Worm (Caenorhabditis elegans): ENCODE measurements around the gene C04C11.1.
A peak's percentile ranks its signal among the peaks of the same experiment; 100 is the strongest.

The C04C11.1 gene

DNA sequence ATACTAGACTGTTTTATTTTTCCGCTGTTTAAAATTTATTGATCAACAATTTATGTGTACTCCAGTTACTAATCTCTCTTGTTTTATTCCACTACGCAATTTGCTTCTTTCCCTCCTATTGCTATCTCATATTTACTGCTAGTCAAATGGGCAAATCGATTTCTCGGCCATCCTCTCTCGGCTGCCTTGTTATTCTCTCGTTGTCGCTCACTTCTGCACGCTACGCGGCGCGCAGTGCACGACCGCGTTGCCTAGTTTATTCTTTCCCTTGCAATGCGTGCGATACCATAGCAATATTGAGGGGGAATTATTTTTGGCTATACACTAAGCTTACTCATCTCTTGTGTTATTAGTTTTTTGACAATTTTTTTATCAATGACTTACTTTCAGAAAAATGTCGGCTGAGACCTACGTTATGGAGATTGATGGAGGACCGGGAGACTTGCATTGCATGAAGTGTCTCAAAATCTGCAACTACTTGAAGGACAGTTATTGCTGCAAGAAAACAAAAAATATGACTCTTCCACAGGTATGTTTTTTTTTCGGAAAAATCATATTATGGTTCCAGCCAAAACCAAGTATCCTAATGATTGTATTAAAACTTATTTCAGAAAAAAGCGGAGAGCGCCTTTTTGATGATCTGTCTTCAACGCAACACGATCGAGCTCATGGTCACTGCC, 42.8 kb upstream of the C04C11.1 start, which contains the start of gene F48F7.6 (continued):
- TF ChIP-seq ztf-4 (tag; optimal IDR thresholded peaks at IDR 0.05) (peak; percentile 8), crh-2 (tag; optimal IDR thresholded peaks at IDR 0.05) (peak; percentile 28)

DNA sequence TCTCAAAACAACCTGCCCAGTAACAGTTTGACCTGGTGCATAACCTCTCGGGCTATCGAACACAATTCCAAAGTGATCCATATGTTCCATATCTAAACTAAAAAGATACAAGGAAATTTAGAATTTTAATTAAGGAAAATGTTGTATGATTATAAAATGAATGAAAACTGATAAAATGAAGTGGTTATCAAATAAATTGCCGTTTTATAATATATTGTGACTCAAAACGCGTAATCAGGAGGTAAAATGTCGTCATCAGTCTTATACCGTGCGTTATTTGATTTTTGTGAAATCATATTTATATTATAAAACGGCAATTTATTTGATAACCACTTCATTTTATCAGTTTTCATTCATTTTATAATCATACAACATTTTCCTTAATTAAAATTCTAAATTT, 40.0 kb upstream of the C04C11.1 start, which contains the start of gene arrd-24:
TSS of gene arrd-24 (minus strand) at position 101 of the 400 bp plus-strand sequence.
- TF ChIP-seq fos-1 (tag; optimal IDR thresholded peaks at IDR 0.05): peak; percentile 12

DNA sequence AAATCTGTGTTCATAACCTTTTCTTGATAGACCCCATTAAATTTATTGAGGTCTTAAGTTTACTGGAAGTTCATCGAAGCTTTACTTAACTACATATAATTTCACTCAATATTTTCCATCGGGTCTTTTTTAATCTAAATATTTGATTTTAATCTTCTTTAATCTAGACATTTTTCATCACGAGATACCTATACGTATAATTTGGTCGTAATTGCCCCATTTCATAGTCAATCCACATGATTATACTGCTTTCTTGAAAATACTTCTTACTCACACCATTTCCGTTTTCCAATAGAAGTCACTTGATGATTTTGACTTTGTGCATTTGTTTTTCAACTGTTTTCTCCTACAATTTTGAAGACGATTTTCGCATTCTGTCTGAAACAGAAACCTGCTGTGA, 34.1 kb upstream of the C04C11.1 start, which contains the start of gene irld-24:
TSS of gene irld-24 (plus strand) at position 301 of the 400 bp plus-strand sequence.
- TF ChIP-seq unc-55 (GFP tag; optimal IDR thresholded peaks at IDR 0.05): no peak
- TF ChIP-seq fos-1 (tag; optimal IDR thresholded peaks at IDR 0.05): no peak
- TF ChIP-seq nhr-12 (tag; optimal IDR thresholded peaks at IDR 0.05): no peak
- TF ChIP-seq nhr-21 (tag; optimal IDR thresholded peaks at IDR 0.05): no peak
- TF ChIP-seq ZK546.5 (tag; optimal IDR thresholded peaks at IDR 0.05): no peak
- TF ChIP-seq nhr-237 (tag; optimal IDR thresholded peaks at IDR 0.05): no peak
- TF ChIP-seq ztf-1 (GFP tag; conservative IDR thresholded peaks at IDR 0.05): no peak
- no peak for TF ChIP-seq zag-1 (tag; optimal IDR thresholded peaks at IDR 0.05)
- TF ChIP-seq dmd-4 (tag; optimal IDR thresholded peaks at IDR 0.05): no peak
- TF ChIP-seq alr-1 (tag; optimal IDR thresholded peaks at IDR 0.05): no peak
- TF ChIP-seq sma-9 (GFP tag; optimal IDR thresholded peaks at IDR 0.05): no peak
- no peak for TF ChIP-seq sma-9 (tag; optimal IDR thresholded peaks at IDR 0.05)
- no peak for TF ChIP-seq elt-3 (tag; optimal IDR thresholded peaks at IDR 0.05)
- no peak for TF ChIP-seq lsy-2 (tag; optimal IDR thresholded peaks at IDR 0.05)

DNA sequence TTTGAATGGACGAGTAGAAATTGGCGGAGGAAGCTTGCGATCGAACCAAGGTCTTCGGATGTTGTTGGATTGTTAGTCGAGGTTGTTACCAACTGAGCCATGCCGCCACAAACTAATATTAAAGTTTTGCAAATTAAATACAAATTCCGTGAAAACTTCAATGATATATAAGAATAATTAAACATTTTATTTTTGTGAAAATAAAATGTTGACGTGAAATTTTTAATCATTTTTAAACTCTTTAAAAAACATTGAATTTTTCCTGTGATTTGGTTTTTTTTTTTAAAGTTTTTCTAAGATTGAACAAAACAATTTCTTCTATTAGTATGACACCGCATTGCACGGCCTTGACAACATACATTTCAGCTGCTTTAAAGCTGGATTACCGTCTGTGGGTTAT, 29.7 kb upstream of the C04C11.1 start, which contains the start of gene C31E10.11:
TSS of gene C31E10.11 (minus strand) at position 101 of the 400 bp plus-strand sequence.
- TF ChIP-seq unc-62 (GFP tag; optimal IDR thresholded peaks at IDR 0.05): no peak
- no peak for TF ChIP-seq nhr-77 (tag; optimal IDR thresholded peaks at IDR 0.05)
- no peak for TF ChIP-seq zag-1 (tag; optimal IDR thresholded peaks at IDR 0.05)
- no peak for TF ChIP-seq nhr-6 (tag; optimal IDR thresholded peaks at IDR 0.05)
- TF ChIP-seq unc-39 (tag; optimal IDR thresholded peaks at IDR 0.05): no peak
- no peak for TF ChIP-seq nhr-10 (tag; optimal IDR thresholded peaks at IDR 0.05)
- no peak for TF ChIP-seq ceh-82 (tag; optimal IDR thresholded peaks at IDR 0.05)
- TF ChIP-seq skn-1 (tag; optimal IDR thresholded peaks at IDR 0.05): no peak
- no peak for TF ChIP-seq ceh-16 (tag; optimal IDR thresholded peaks at IDR 0.05)
- no peak for TF ChIP-seq ZK546.5 (tag; optimal IDR thresholded peaks at IDR 0.05)
- no peak for TF ChIP-seq lsy-2 (tag; optimal IDR thresholded peaks at IDR 0.05)
- TF ChIP-seq elt-3 (tag; optimal IDR thresholded peaks at IDR 0.05): no peak

DNA sequence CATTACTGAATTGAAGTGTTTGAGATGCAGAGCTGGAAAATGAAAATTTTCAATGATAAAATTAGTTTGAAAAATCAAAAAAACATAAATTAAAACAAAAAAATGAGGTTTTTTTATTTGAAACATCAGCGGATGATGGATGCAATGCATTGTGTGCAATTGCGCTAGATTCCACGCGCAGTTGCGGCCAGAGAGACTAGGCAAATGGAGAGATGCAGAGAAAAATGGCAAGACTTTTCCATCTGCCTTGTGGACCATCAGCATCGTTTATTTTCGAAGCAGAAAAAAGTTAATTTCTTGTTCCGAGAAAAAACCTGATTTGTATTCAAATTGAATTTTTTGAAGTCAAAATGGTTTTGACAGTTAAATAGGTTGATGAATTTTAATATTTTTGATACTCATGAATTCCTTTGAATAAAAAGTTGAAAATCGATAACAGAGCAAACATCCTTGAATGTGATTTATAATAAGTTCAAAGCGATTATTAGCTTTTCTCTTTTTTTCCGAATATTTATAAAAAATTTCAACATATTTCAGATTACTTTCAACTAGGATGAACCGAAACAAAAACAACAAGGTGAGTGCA, 24.5 kb upstream of the C04C11.1 start, which contains the start of the genes C31E10.5 and C31E10.6:
TSS of gene C31E10.5 (minus strand) at position 32 of the 586 bp plus-strand sequence.
TSS of gene C31E10.6 (plus strand) at position 536 of the 586 bp plus-strand sequence.
- TF ChIP-seq ztf-1 (GFP tag; conservative IDR thresholded peaks at IDR 0.05) (no peak), C34F6.9 (tag; optimal IDR thresholded peaks at IDR 0.05) (peak; percentile 66), nhr-12 (tag; optimal IDR thresholded peaks at IDR 0.05) (no peak), ZK546.5 (tag; optimal IDR thresholded peaks at IDR 0.05) (no peak), R02D3.7 (tag; optimal IDR thresholded peaks at IDR 0.05) (no peak), lsy-2 (tag; optimal IDR thresholded peaks at IDR 0.05) (peak in 1 of 2 experiments; percentile 32), blmp-1 (tag; optimal IDR thresholded peaks at IDR 0.05; ENCODE audit: insufficient read depth) (no peak), egl-27 (tag; optimal IDR thresholded peaks at IDR 0.05) (no peak), lin-39 (tag; optimal IDR thresholded peaks at IDR 0.05) (no peak), aly-2 (tag; optimal IDR thresholded peaks at IDR 0.05) (no peak), Y55F3AM.14 (GFP tag; optimal IDR thresholded peaks at IDR 0.05) (no peak), elt-1 (tag; optimal IDR thresholded peaks at IDR 0.05) (no peak), gmeb-1 (tag; optimal IDR thresholded peaks at IDR 0.05) (peak; percentile 46), lin-11 (tag; optimal IDR thresholded peaks at IDR 0.05) (no peak), nhr-25 (tag; optimal IDR thresholded peaks at IDR 0.05) (no peak), dmd-4 (tag; optimal IDR thresholded peaks at IDR 0.05) (no peak), nhr-77 (tag; optimal IDR thresholded peaks at IDR 0.05) (no peak), crh-2 (tag; optimal IDR thresholded peaks at IDR 0.05) (peak; percentile 45), peb-1 (tag; optimal IDR thresholded peaks at IDR 0.05) (no peak), mbf-1 (tag; optimal IDR thresholded peaks at IDR 0.05) (no peak), nhr-21 (tag; optimal IDR thresholded peaks at IDR 0.05) (peak; percentile 14), ztf-11 (tag; optimal IDR thresholded peaks at IDR 0.05) (no peak), nhr-10 (tag; optimal IDR thresholded peaks at IDR 0.05) (no peak), lin-13 (GFP tag; optimal IDR thresholded peaks at IDR 0.05) (peak; percentile 49), nhr-129 (tag; optimal IDR thresholded peaks at IDR 0.05) (peak; percentile 61), nhr-237 (tag; optimal IDR thresholded peaks at IDR 0.05) (no peak), alr-1 (tag; optimal IDR thresholded peaks at IDR 0.05) (no peak), sma-9 (GFP tag; optimal IDR thresholded peaks at IDR 0.05) (no peak), sma-9 (tag; optimal IDR thresholded peaks at IDR 0.05) (no peak), sem-4 (tag; optimal IDR thresholded peaks at IDR 0.05) (peak; percentile 26), ceh-82 (tag; optimal IDR thresholded peaks at IDR 0.05) (no peak), sma-3 (GFP tag; optimal IDR thresholded peaks at IDR 0.05) (peak; percentile 19), nhr-11 (tag; optimal IDR thresholded peaks at IDR 0.05) (no peak)
